Fruit fly (Drosophila melanogaster) whole organism, embryonic: ENCODE measurements around the gene PGRP-LF.

Experiments used
- Adf1 ChIP-seq: fragments of 200-800 bp; sonication (Bioruptor generic); IDR thresholded peaks from 2 replicates; pipeline ENCODE4 v1.3.6; 2022; ENCODE audit warnings: missing biosample characterization, missing genetic modification characterization
- Bgb ChIP-seq: fragments of 200-800 bp; sonication (Bioruptor generic); IDR thresholded peaks from 2 replicates; pipeline ENCODE4 v1.3.6; 2022; ENCODE audit warnings: missing biosample characterization, missing genetic modification characterization; ENCODE audit not compliant: partially characterized antibody
- CG10543 ChIP-seq: fragments of 200-800 bp; sonication (Bioruptor generic); optimal IDR thresholded peaks from 3 replicates; lab custom pipeline; 2017; ENCODE audit warnings: missing biosample characterization, mild to moderate bottlenecking, missing genetic modification characterization, moderate library complexity
- CG11504 ChIP-seq: fragments of 200-800 bp; sonication (Bioruptor generic); optimal IDR thresholded peaks from 3 replicates; lab custom pipeline; 2019; ENCODE audit warnings: missing biosample characterization, mild to moderate bottlenecking, missing genetic modification characterization, moderate library complexity
- CG11696 ChIP-seq: fragments of 200-800 bp; sonication (Bioruptor generic); IDR thresholded peaks from 2 replicates; pipeline ENCODE4 v1.3.6; 2022; ENCODE audit warnings: missing biosample characterization, missing genetic modification characterization
- CG12659 ChIP-seq: fragments of 200-800 bp; sonication (Bioruptor generic); optimal IDR thresholded peaks from 3 replicates; lab custom pipeline; 2017; ENCODE audit warnings: mild to moderate bottlenecking, missing biosample characterization, missing genetic modification reagents, missing genetic modification characterization
- CG1529 ChIP-seq: fragments of 200-800 bp; sonication (Bioruptor generic); optimal IDR thresholded peaks from 3 replicates; lab custom pipeline; 2018; ENCODE audit warnings: missing biosample characterization, missing genetic modification characterization
- CG17359 ChIP-seq: fragments of 200-800 bp; sonication (Bioruptor generic); optimal IDR thresholded peaks from 3 replicates; lab custom pipeline; 2018; ENCODE audit warnings: missing biosample characterization, mild to moderate bottlenecking, missing genetic modification characterization, moderate library complexity
- CG2712 ChIP-seq: fragments of 200-800 bp; optimal IDR thresholded peaks from 3 replicates; lab custom pipeline; 2019; ENCODE audit warnings: missing biosample characterization, mild to moderate bottlenecking, missing genetic modification characterization, moderate library complexity
- CG31224 ChIP-seq: fragments of 200-800 bp; sonication (Bioruptor generic); IDR thresholded peaks from 2 replicates; pipeline ENCODE4 v1.3.6; 2022; ENCODE audit warnings: missing biosample characterization, missing genetic modification characterization
- CG31388 ChIP-seq: fragments of 200-800 bp; sonication (Bioruptor generic); optimal IDR thresholded peaks from 2 replicates; lab custom pipeline; 2016; ENCODE audit warnings: missing biosample characterization, missing genetic modification characterization
- CG3407 ChIP-seq: fragments of 200-800 bp; sonication (Bioruptor generic); optimal IDR thresholded peaks from 2 replicates; lab custom pipeline; 2018; ENCODE audit warnings: missing biosample characterization, mild to moderate bottlenecking, missing genetic modification characterization
- CG34376 ChIP-seq: fragments of 200-800 bp; sonication (Bioruptor generic); optimal IDR thresholded peaks from 2 replicates; lab custom pipeline; 2018; ENCODE audit warnings: missing biosample characterization, mild to moderate bottlenecking, missing genetic modification characterization
- CG4617 ChIP-seq: fragments of 200-800 bp; sonication (Bioruptor generic); optimal IDR thresholded peaks from 3 replicates; lab custom pipeline; 2016; ENCODE audit warnings: missing biosample characterization, missing genetic modification characterization, borderline replicate concordance
- CG7357 ChIP-seq: fragments of 200-800 bp; sonication (Bioruptor generic); IDR thresholded peaks from 3 replicates; pipeline ENCODE4 v1.3.6; 2022; ENCODE audit warnings: missing biosample characterization, missing genetic modification characterization
- CG7987 ChIP-seq: fragments of 200-800 bp; sonication (Bioruptor generic); optimal IDR thresholded peaks from 2 replicates; lab custom pipeline; 2018; ENCODE audit warnings: missing biosample characterization, mild to moderate bottlenecking, missing genetic modification characterization, moderate library complexity
- CG8478 ChIP-seq: fragments of >200 bp; optimal IDR thresholded peaks from 2 replicates; lab custom pipeline; 2018
- CG9932 ChIP-seq: fragments of 200-800 bp; sonication (Bioruptor generic); IDR thresholded peaks from 2 replicates; pipeline ENCODE4 v1.3.6; 2022; ENCODE audit warnings: missing biosample characterization, missing genetic modification characterization
- D19B ChIP-seq: fragments of 200-800 bp; sonication (Bioruptor generic); optimal IDR thresholded peaks from 2 replicates; lab custom pipeline; 2017; ENCODE audit warnings: missing biosample characterization, mild to moderate bottlenecking, missing genetic modification characterization
- H15 ChIP-seq: fragments of 200-800 bp; sonication (Bioruptor generic); IDR thresholded peaks from 3 replicates; pipeline ENCODE4 v1.3.6; 2022; ENCODE audit warnings: missing biosample characterization, missing genetic modification characterization
- HLH4C ChIP-seq: fragments of 200-800 bp; sonication (Bioruptor generic); IDR thresholded peaks from 3 replicates; pipeline ENCODE4 v1.3.6; 2022; ENCODE audit warnings: missing biosample characterization, missing genetic modification characterization; ENCODE audit not compliant: partially characterized antibody
- MTF-1 ChIP-seq: fragments of 200-800 bp; sonication (Bioruptor generic); optimal IDR thresholded peaks from 2 replicates; lab custom pipeline; 2018; ENCODE audit warnings: missing biosample characterization, mild to moderate bottlenecking, missing genetic modification characterization, borderline replicate concordance
- Mad ChIP-seq: fragments of 200-800 bp; sonication (Bioruptor generic); optimal IDR thresholded peaks from 2 replicates; lab custom pipeline; 2016; ENCODE audit warnings: missing biosample characterization, missing genetic modification characterization
- Neu2 ChIP-seq: fragments of 200-800 bp; sonication (Bioruptor generic); optimal IDR thresholded peaks from 3 replicates; lab custom pipeline; 2016; ENCODE audit warnings: missing biosample characterization, missing genetic modification characterization, borderline replicate concordance
- Oaz ChIP-seq: fragments of 200-800 bp; sonication (Bioruptor generic); IDR thresholded peaks from 2 replicates; pipeline ENCODE4 v1.3.6; 2022; ENCODE audit warnings: missing biosample characterization, missing genetic modification characterization
- PHDP ChIP-seq: fragments of 200-800 bp; sonication (Bioruptor generic); optimal IDR thresholded peaks from 3 replicates; lab custom pipeline; 2018; ENCODE audit warnings: missing biosample characterization, mild to moderate bottlenecking, missing genetic modification characterization, moderate library complexity
- Ptx1 ChIP-seq: fragments of 200-800 bp; sonication (Bioruptor generic); IDR thresholded peaks from 2 replicates; pipeline ENCODE4 v1.3.6; 2022; ENCODE audit warnings: missing biosample characterization, missing genetic modification characterization
- Six4 ChIP-seq: fragments of 200-800 bp; sonication (Bioruptor generic); optimal IDR thresholded peaks from 2 replicates; lab custom pipeline; 2016; ENCODE audit warnings: missing biosample characterization, missing genetic modification characterization
- Sox102F ChIP-seq: fragments of 200-800 bp; sonication (Bioruptor generic); optimal IDR thresholded peaks from 2 replicates; lab custom pipeline; 2018; ENCODE audit warnings: missing biosample characterization, mild to moderate bottlenecking, missing genetic modification characterization, moderate library complexity
- Trl ChIP-seq, 3 experiments: fragments of >200 bp in 2 of 3; fragments of 200-800 bp in 1 of 3; sonication (Bioruptor generic) in 1 of 3; optimal IDR thresholded peaks; 2 replicates in 1 of 3; 3 replicates in 2 of 3; lab custom pipeline; 2016 to 2017; ENCODE audit warnings: missing biosample characterization in 1 of 3, missing genetic modification characterization in 1 of 3
- al ChIP-seq: fragments of 200-800 bp; sonication (Bioruptor generic); IDR thresholded peaks from 2 replicates; pipeline ENCODE4 v1.3.6; 2022; ENCODE audit warnings: missing biosample characterization, missing genetic modification characterization
- az2 ChIP-seq: fragments of 200-800 bp; sonication (Bioruptor generic); optimal IDR thresholded peaks from 3 replicates; lab custom pipeline; 2016; ENCODE audit warnings: missing biosample characterization, missing genetic modification characterization
- cas ChIP-seq: fragments of 200-800 bp; sonication (Bioruptor generic); IDR thresholded peaks from 2 replicates; pipeline ENCODE4 v1.3.6; 2022; ENCODE audit warnings: missing biosample characterization, missing genetic modification characterization
- ci ChIP-seq: fragments of 200-800 bp; sonication (Bioruptor generic); IDR thresholded peaks from 3 replicates; pipeline ENCODE4 v1.3.6; 2022; ENCODE audit warnings: missing biosample characterization, missing genetic modification characterization
- dpn ChIP-seq, 2 experiments: fragments of 200-800 bp; sonication (Bioruptor generic); optimal IDR thresholded peaks; 3 replicates each; lab custom pipeline; 2016; ENCODE audit warnings: missing biosample characterization in 2 of 2, missing genetic modification characterization in 2 of 2
- gce ChIP-seq: fragments of 200-800 bp; sonication (Bioruptor generic); IDR thresholded peaks from 3 replicates; pipeline ENCODE4 v1.3.6; 2022; ENCODE audit warnings: missing biosample characterization, missing genetic modification characterization
- gcm ChIP-seq: fragments of 200-800 bp; sonication (Bioruptor generic); optimal IDR thresholded peaks from 2 replicates; lab custom pipeline; 2019; ENCODE audit warnings: missing biosample characterization, mild to moderate bottlenecking, missing genetic modification characterization, moderate library complexity
- gem ChIP-seq: fragments of 200-800 bp; sonication (Bioruptor generic); optimal IDR thresholded peaks from 2 replicates; lab custom pipeline; 2019; ENCODE audit warnings: missing biosample characterization, mild to moderate bottlenecking, missing genetic modification characterization, moderate library complexity
- hb ChIP-seq: fragments of 200-800 bp; sonication (Bioruptor generic); IDR thresholded peaks from 3 replicates; pipeline ENCODE4 v1.3.6; 2022; ENCODE audit warnings: missing biosample characterization, missing genetic modification characterization; ENCODE audit not compliant: partially characterized antibody
- inv ChIP-seq: fragments of 200-800 bp; sonication (Bioruptor generic); IDR thresholded peaks from 2 replicates; pipeline ENCODE4 v1.3.6; 2022; ENCODE audit warnings: missing biosample characterization, missing genetic modification characterization; ENCODE audit not compliant: partially characterized antibody
- mld ChIP-seq: fragments of 200-800 bp; sonication (Bioruptor generic); IDR thresholded peaks from 3 replicates; pipeline ENCODE4 v1.3.6; 2022; ENCODE audit warnings: missing biosample characterization, missing genetic modification characterization; ENCODE audit not compliant: partially characterized antibody
- peb ChIP-seq: fragments of 200-800 bp; sonication (Bioruptor generic); IDR thresholded peaks from 2 replicates; pipeline ENCODE4 v1.3.6; 2022; ENCODE audit warnings: missing biosample characterization, missing genetic modification characterization
- psq ChIP-seq: fragments of 200-800 bp; sonication (Bioruptor generic); optimal IDR thresholded peaks from 2 replicates; lab custom pipeline; 2017; ENCODE audit warnings: missing biosample characterization, missing genetic modification characterization
- seq ChIP-seq: fragments of 200-800 bp; sonication (Bioruptor generic); IDR thresholded peaks from 2 replicates; pipeline ENCODE4 v1.3.6; 2022; ENCODE audit warnings: missing biosample characterization, missing genetic modification characterization
- tap ChIP-seq: fragments of 200-800 bp; optimal IDR thresholded peaks from 3 replicates; lab custom pipeline; 2019; ENCODE audit warnings: missing biosample characterization, mild to moderate bottlenecking, missing genetic modification characterization, moderate library complexity
- tll ChIP-seq, 2 experiments: fragments of 200-800 bp in 1 of 2; fragments of >200 bp in 1 of 2; sonication (Bioruptor generic) in 1 of 2; optimal IDR thresholded peaks; 2 replicates each; lab custom pipeline; 2017 to 2019; ENCODE audit warnings: missing biosample characterization in 2 of 2, missing genetic modification characterization in 2 of 2, mild to moderate bottlenecking in 1 of 2, moderate library complexity in 1 of 2
- ttk ChIP-seq: fragments of 200-800 bp; sonication (Bioruptor generic); IDR thresholded peaks from 2 replicates; pipeline ENCODE4 v2.1.2; 2022; ENCODE audit warnings: missing biosample characterization, missing genetic modification characterization
- vnd ChIP-seq: fragments of 200-800 bp; sonication (Bioruptor generic); IDR thresholded peaks from 3 replicates; pipeline ENCODE4 v1.3.6; 2022; ENCODE audit warnings: missing biosample characterization, missing genetic modification characterization; ENCODE audit not compliant: partially characterized antibody

PGRP-LF gene

DNA sequence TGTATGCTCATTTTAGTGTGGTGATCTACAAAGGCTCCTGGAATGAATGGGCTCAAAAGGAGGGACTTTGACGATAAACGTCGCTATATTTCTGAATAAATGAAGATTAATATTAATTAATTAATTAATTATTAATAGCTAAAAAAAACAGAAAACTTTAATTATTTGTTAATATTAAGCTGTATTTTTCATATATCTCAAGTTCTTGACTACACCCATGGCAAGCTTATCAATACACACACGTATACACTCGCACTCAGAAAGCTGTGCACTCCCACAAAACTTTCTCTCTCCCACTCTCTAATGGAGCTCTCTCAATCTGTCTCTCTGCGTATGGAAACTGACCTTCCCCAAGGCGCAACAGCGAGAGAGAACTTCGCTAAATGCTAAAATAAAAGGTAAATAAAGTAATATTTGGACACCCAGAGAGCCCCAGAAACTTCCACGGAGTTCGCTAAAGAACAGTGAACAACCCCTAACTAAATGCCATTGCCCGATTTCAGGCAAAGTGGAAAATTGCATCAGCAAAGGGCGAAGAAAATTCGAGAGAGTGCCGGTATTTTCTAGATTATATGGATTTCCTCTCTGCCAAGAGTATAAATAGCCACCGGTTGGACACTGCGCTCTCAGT lies 24.1 kb downstream of the PGRP-LF start (continued):
- no peak for TF ChIP-seq hb (GFP tag; lab: Robert Waterston, UW)
- TF ChIP-seq ci (GFP tag; lab: Robert Waterston, UW): peak; percentile 91
- TF ChIP-seq CG3407 (GFP tag; lab: Kevin White, UChicago): peak; percentile 54
- peak; percentile 76 for TF ChIP-seq Sox102F (GFP tag; lab: Kevin White, UChicago)
- peak; percentile 82 for TF ChIP-seq CG17359 (tag; lab: Kevin White, UChicago)
- TF ChIP-seq CG31388: no peak
- peak; percentile 18 for TF ChIP-seq CG34376
- TF ChIP-seq Adf1: no peak
- TF ChIP-seq psq: peak; percentile 9
- peak; percentile 64 for TF ChIP-seq CG1529 (GFP tag; lab: Kevin White, UChicago)
- TF ChIP-seq CG7987 (GFP tag; lab: Kevin White, UChicago): peak; percentile 6
- TF ChIP-seq PHDP (tag; lab: Kevin White, UChicago): peak; percentile 73
- TF ChIP-seq CG11504 (tag; lab: Kevin White, UChicago): peak; percentile 74
- peak; percentile 47 for TF ChIP-seq Mad (GFP tag; lab: Kevin White, UChicago)
- TF ChIP-seq cas (GFP tag; lab: Robert Waterston, UW): no peak; the same call in 1 of the 2 replicates
- TF ChIP-seq Neu2 (GFP tag; lab: Kevin White, UChicago): no peak
- peak; percentile 66 for TF ChIP-seq az2 (GFP tag; lab: Kevin White, UChicago)
- peak; percentile 49 for TF ChIP-seq CG10543
- TF ChIP-seq CG12659 (GFP tag; lab: Kevin White, UChicago): peak; percentile 74
- TF ChIP-seq seq (GFP tag; lab: Robert Waterston, UW): peak; percentile 54
- TF ChIP-seq inv: no peak
- TF ChIP-seq CG2712 (tag; lab: Kevin White, UChicago): peak; percentile 72
- TF ChIP-seq CG8478: no peak
- TF ChIP-seq CG7357 (GFP tag; lab: Robert Waterston, UW): no peak
- peak in 1 of 2 experiments; percentile 43 for TF ChIP-seq dpn (GFP tag; optimal IDR thresholded peaks at IDR 0.05; lab: Kevin White, UChicago)
- TF ChIP-seq tap (tag; lab: Kevin White, UChicago): peak; percentile 59
- peak; percentile 33 for TF ChIP-seq gcm (GFP tag; lab: Kevin White, UChicago)
- TF ChIP-seq vnd: no peak
- TF ChIP-seq Six4 (GFP tag; lab: Kevin White, UChicago): peak; percentile 43
- peak; percentile 55 for TF ChIP-seq Oaz (GFP tag; lab: Robert Waterston, UW)
- TF ChIP-seq Ptx1 (GFP tag; lab: Robert Waterston, UW): peak; percentile 71
- TF ChIP-seq ttk (GFP tag; lab: Robert Waterston, UW): no peak
- peak; percentile 40 for TF ChIP-seq peb (GFP tag; lab: Robert Waterston, UW)
- peak; percentile 94 to 96 for TF ChIP-seq Trl (optimal IDR thresholded peaks at IDR 0.05; lab: Kevin White, UChicago)
- peak; percentile 32 for TF ChIP-seq Trl (GFP tag; optimal IDR thresholded peaks at IDR 0.05; lab: Kevin White, UChicago)
- TF ChIP-seq MTF-1 (GFP tag; lab: Kevin White, UChicago): peak; percentile 49
- no peak for TF ChIP-seq mld
- peak; percentile 40; the same call in 1 of the 2 replicates for TF ChIP-seq CG31224 (GFP tag; lab: Robert Waterston, UW)
- no peak for TF ChIP-seq CG4617 (GFP tag; lab: Kevin White, UChicago)
- peak; percentile 83 for TF ChIP-seq gem
- TF ChIP-seq H15: peak; percentile 62; the same call in 1 of the 3 replicates
- no peak for TF ChIP-seq al (GFP tag; lab: Robert Waterston, UW)
- peak; percentile 58 for TF ChIP-seq CG11696 (GFP tag; lab: Robert Waterston, UW)
- no peak for TF ChIP-seq HLH4C (GFP tag; lab: Robert Waterston, UW)
- peak; percentile 29 for TF ChIP-seq D19B (GFP tag; lab: Kevin White, UChicago)
- no peak; the same call in 1 of the 2 replicates for TF ChIP-seq Bgb (GFP tag; lab: Robert Waterston, UW)
- 0 out of 3 replicates have a peak, but pooled peaks have one; percentile 62 for TF ChIP-seq gce (GFP tag; lab: Robert Waterston, UW)
- no peak for TF ChIP-seq tll (GFP tag; optimal IDR thresholded peaks at IDR 0.05; lab: Kevin White, UChicago)
- TF ChIP-seq CG9932: peak; percentile 61
